4 fruit fly cellular contexts compared by ENCODE assay signal in the genomic region with DNA sequence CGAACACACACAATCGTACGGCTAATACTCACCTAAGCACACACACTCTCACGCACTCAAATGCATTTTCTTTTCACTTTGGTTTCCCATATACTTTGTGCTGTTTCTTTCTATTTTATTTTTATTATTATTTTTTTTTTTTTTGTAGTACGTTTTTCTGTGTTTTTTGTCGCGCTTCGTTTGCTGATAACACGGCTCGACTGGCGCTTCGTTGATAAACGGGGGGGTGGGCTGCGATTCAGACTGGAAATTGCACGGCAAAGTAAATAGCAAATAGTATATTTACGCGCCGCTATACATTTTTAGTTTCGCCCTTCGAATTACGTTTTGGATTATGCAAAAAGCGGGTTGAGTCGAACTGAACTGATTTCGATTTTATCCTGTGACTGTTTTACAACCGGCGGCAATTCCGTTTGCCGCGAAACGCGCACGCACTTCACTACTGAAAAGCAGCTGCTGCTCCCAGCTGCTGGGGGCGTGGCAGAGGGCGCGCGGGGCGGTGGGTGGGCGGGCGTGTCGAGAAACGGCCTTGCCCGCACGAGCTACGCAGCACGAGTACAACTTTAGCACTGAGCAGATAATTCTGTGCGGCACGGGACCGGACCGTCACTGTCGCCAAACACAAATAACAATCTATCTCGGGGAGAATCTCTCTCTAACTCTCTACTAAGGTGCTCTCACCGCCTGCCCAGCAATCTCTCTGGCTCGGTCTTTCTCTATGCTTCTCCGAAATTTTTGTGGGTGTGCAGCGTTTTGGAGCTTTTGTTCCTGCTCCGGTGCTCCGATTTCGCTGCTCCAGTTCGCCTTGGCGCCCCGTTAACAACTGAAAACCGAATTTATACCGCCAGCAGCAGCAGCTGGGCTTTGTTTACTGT.
TF ChIP-seq lines count a peak whose summit lies in the region.

Gene Pde6, minus strand, starts transcription at position 825 of the 875 bp plus-strand sequence.

TF ChIP-seq in whole organism, adult, 20 proteins besides CTCF, POLR2A, EP300 and RAD21 (continued from another document):
- TF ChIP-seq CG7101 (tag; optimal IDR thresholded peaks at IDR 0.05; lab: Kevin White, UChicago): no peak
- TF ChIP-seq Clk (GFP tag; optimal IDR thresholded peaks at IDR 0.05; lab: Kevin White, UChicago): no peak
- TF ChIP-seq CG11617 (GFP tag; optimal IDR thresholded peaks at IDR 0.05; lab: Kevin White, UChicago): peak; percentile 63
- no peak for TF ChIP-seq CG5204 (GFP tag; optimal IDR thresholded peaks at IDR 0.05; lab: Kevin White, UChicago)
TF ChIP-seq in whole organism, adult: peak in this region for 11.

TF ChIP-seq in whole organism, embryonic, 481 proteins besides CTCF, POLR2A, EP300 and RAD21 (continued from another document and continues in another):
- TF ChIP-seq maf-S (GFP tag; optimal IDR thresholded peaks at IDR 0.05; lab: Kevin White, UChicago) (no peak), CG33557 (GFP tag; optimal IDR thresholded peaks at IDR 0.05; lab: Kevin White, UChicago) (no peak), CG11560 (tag; IDR thresholded peaks at IDR 0.05; lab: Robert Waterston, UW) (no peak), GATAe (GFP tag; conservative IDR thresholded peaks at IDR 0.05; lab: Robert Waterston, UW) (0 out of 2 replicates have a peak, but pooled peaks have one; percentile 19), CG32772 (GFP tag; IDR thresholded peaks at IDR 0.05; lab: Robert Waterston, UW) (no peak), mirr (GFP tag; optimal IDR thresholded peaks at IDR 0.05; lab: Kevin White, UChicago) (peak; percentile 54), sr (GFP tag; IDR thresholded peaks at IDR 0.05; lab: Robert Waterston, UW) (peak; percentile 6; the same call in 1 of the 3 replicates), Jarid2 (GFP tag; optimal IDR thresholded peaks at IDR 0.05; lab: Kevin White, UChicago) (peak; percentile 82), bbx (GFP tag; IDR thresholded peaks at IDR 0.05; lab: Robert Waterston, UW; ENCODE audit: partially characterized antibody) (peak; percentile 27; the same call in 1 of the 2 replicates), amos (GFP tag; IDR thresholded peaks at IDR 0.05; lab: Robert Waterston, UW; ENCODE audit: partially characterized antibody) (peak; percentile 26; the same call in 1 of the 2 replicates), CG4617 (GFP tag; optimal IDR thresholded peaks at IDR 0.05; lab: Kevin White, UChicago; ENCODE audit: borderline replicate concordance) (no peak), E2f2 (GFP tag; IDR thresholded peaks at IDR 0.05; lab: Robert Waterston, UW) (no peak), tgo (GFP tag; IDR thresholded peaks at IDR 0.05; lab: Robert Waterston, UW) (no peak), toy (GFP tag; IDR thresholded peaks at IDR 0.05; lab: Robert Waterston, UW) (no peak), MBD-R2 (GFP tag; IDR thresholded peaks at IDR 0.05; lab: Robert Waterston, UW) (no peak), Drgx (GFP tag; IDR thresholded peaks at IDR 0.05; lab: Robert Waterston, UW) (peak; percentile 80), CG8281 (tag; optimal IDR thresholded peaks at IDR 0.05; lab: Kevin White, UChicago) (no peak), sug (tag; optimal IDR thresholded peaks at IDR 0.05; lab: Kevin White, UChicago) (peak; percentile 85), disco-r (GFP tag; optimal IDR thresholded peaks at IDR 0.05; lab: Kevin White, UChicago) (no peak), Oaz (GFP tag; IDR thresholded peaks at IDR 0.05; lab: Robert Waterston, UW) (no peak), CG4730 (GFP tag; IDR thresholded peaks at IDR 0.05; lab: Robert Waterston, UW) (no peak), knrl (GFP tag; IDR thresholded peaks at IDR 0.05; lab: Robert Waterston, UW; ENCODE audit: partially characterized antibody) (0 out of 3 replicates have a peak, but pooled peaks have one; percentile 13), Scr (GFP tag; IDR thresholded peaks at IDR 0.05; lab: Robert Waterston, UW; ENCODE audit: partially characterized antibody) (0 out of 2 replicates have a peak, but pooled peaks have one; percentile 20), CG7271 (tag; optimal IDR thresholded peaks at IDR 0.05; lab: Kevin White, UChicago) (no peak), CG6791 (GFP tag; IDR thresholded peaks at IDR 0.05; lab: Robert Waterston, UW; ENCODE audit: partially characterized antibody) (no peak), ara (GFP tag; IDR thresholded peaks at IDR 0.05; lab: Robert Waterston, UW) (no peak), CG18476 (GFP tag; optimal IDR thresholded peaks at IDR 0.05; lab: Kevin White, UChicago) (no peak), Med (GFP tag; lab: Kevin White, UChicago) (no peak), her (GFP tag; optimal IDR thresholded peaks at IDR 0.05; lab: Kevin White, UChicago) (no peak), CG17328 (GFP tag; IDR thresholded peaks at IDR 0.05; lab: Robert Waterston, UW) (no peak), CG3726 (GFP tag; IDR thresholded peaks at IDR 0.05; lab: Robert Waterston, UW) (no peak), wdn (GFP tag; IDR thresholded peaks at IDR 0.05; lab: Robert Waterston, UW) (0 out of 2 replicates have a peak, but pooled peaks have one; percentile 30), CG11504 (tag; optimal IDR thresholded peaks at IDR 0.05; lab: Kevin White, UChicago) (no peak), Hey (tag; optimal IDR thresholded peaks at IDR 0.05; lab: Kevin White, UChicago) (peak; percentile 1), CG7786 (GFP tag; optimal IDR thresholded peaks at IDR 0.05; lab: Kevin White, UChicago) (no peak), Sry-β (GFP tag; optimal IDR thresholded peaks at IDR 0.05; lab: Kevin White, UChicago) (no peak), Doc3 (GFP tag; IDR thresholded peaks at IDR 0.05; lab: Robert Waterston, UW; ENCODE audit: partially characterized antibody) (no peak)

TF ChIP-seq in whole organism, prepupa, 60 proteins besides CTCF, POLR2A, EP300 and RAD21 (continued from another document):
- TF ChIP-seq CG8119 (GFP tag; IDR thresholded peaks at IDR 0.05; lab: Robert Waterston, UW): peak; percentile 88
- TF ChIP-seq Eip75B (GFP tag; optimal IDR thresholded peaks at IDR 0.05; lab: Kevin White, UChicago): peak; percentile 32
- peak; percentile 4 for TF ChIP-seq CG9139 (GFP tag; optimal IDR thresholded peaks at IDR 0.05; lab: Kevin White, UChicago)
- TF ChIP-seq CG16779 (tag; optimal IDR thresholded peaks at IDR 0.05; lab: Kevin White, UChicago): peak; percentile 77
- peak; percentile 26 for TF ChIP-seq Eip78C (GFP tag; lab: Kevin White, UChicago)
- peak; percentile 63 for TF ChIP-seq achi (GFP tag; optimal IDR thresholded peaks at IDR 0.05; lab: Kevin White, UChicago)
- TF ChIP-seq CG11902 (GFP tag; optimal IDR thresholded peaks at IDR 0.05; lab: Kevin White, UChicago): no peak
- TF ChIP-seq CG11294 (GFP tag; IDR thresholded peaks at IDR 0.05; lab: Robert Waterston, UW): no peak; the same call in 1 of the 2 replicates
- peak; percentile 58 for TF ChIP-seq dsx (GFP tag; optimal IDR thresholded peaks at IDR 0.05; lab: Kevin White, UChicago; ENCODE audit: poor library complexity, severe bottlenecking)
- TF ChIP-seq fd59A (GFP tag; optimal IDR thresholded peaks at IDR 0.05; lab: Kevin White, UChicago): no peak
- TF ChIP-seq dac (GFP tag; optimal IDR thresholded peaks at IDR 0.05; lab: Kevin White, UChicago): peak; percentile 44
- no peak for TF ChIP-seq Hr38 (GFP tag; optimal IDR thresholded peaks at IDR 0.05; lab: Kevin White, UChicago)
- peak; percentile 95 for TF ChIP-seq eg (GFP tag; IDR thresholded peaks at IDR 0.05; lab: Robert Waterston, UW)
- no peak for TF ChIP-seq esn (GFP tag; optimal IDR thresholded peaks at IDR 0.05; lab: Kevin White, UChicago)
- TF ChIP-seq OdsH (GFP tag; optimal IDR thresholded peaks at IDR 0.05; lab: Kevin White, UChicago): no peak
- TF ChIP-seq CG31627 (GFP tag; optimal IDR thresholded peaks at IDR 0.05; lab: Kevin White, UChicago): no peak
- no peak for TF ChIP-seq Met (GFP tag; optimal IDR thresholded peaks at IDR 0.05; lab: Kevin White, UChicago)
- peak; percentile 52 for TF ChIP-seq svp (GFP tag; lab: Kevin White, UChicago)
- peak; percentile 74 for TF ChIP-seq net (GFP tag; optimal IDR thresholded peaks at IDR 0.05; lab: Kevin White, UChicago)
- peak; percentile 28 for TF ChIP-seq spab (GFP tag; optimal IDR thresholded peaks at IDR 0.05; lab: Kevin White, UChicago)
- no peak for TF ChIP-seq Sox15 (GFP tag; optimal IDR thresholded peaks at IDR 0.05; lab: Kevin White, UChicago)
- TF ChIP-seq Lpt (GFP tag; optimal IDR thresholded peaks at IDR 0.05; lab: Kevin White, UChicago): peak; percentile 65
- peak; percentile 32 for TF ChIP-seq CG1621 (tag; optimal IDR thresholded peaks at IDR 0.05; lab: Kevin White, UChicago)
- TF ChIP-seq CG32006 (GFP tag; optimal IDR thresholded peaks at IDR 0.05; lab: Kevin White, UChicago): peak; percentile 78
- no peak for TF ChIP-seq CG4318 (GFP tag; optimal IDR thresholded peaks at IDR 0.05; lab: Kevin White, UChicago)
- TF ChIP-seq Blimp-1 (GFP tag; optimal IDR thresholded peaks at IDR 0.05; lab: Kevin White, UChicago): no peak
- TF ChIP-seq CG34406 (GFP tag; optimal IDR thresholded peaks at IDR 0.05; lab: Kevin White, UChicago): peak; percentile 40
- TF ChIP-seq Ets96B (tag; optimal IDR thresholded peaks at IDR 0.05; lab: Kevin White, UChicago): peak; percentile 43
- TF ChIP-seq Hr4 (GFP tag; optimal IDR thresholded peaks at IDR 0.05; lab: Kevin White, UChicago): peak; percentile 43
- peak; percentile 68 for TF ChIP-seq Gug (GFP tag; IDR thresholded peaks at IDR 0.05; lab: Robert Waterston, UW)
- no peak for TF ChIP-seq cyc (GFP tag; optimal IDR thresholded peaks at IDR 0.05; lab: Kevin White, UChicago)
- peak; percentile 33 for TF ChIP-seq CG3032 (tag; optimal IDR thresholded peaks at IDR 0.05; lab: Kevin White, UChicago)
- peak; percentile 0 for TF ChIP-seq CG8632 (GFP tag; optimal IDR thresholded peaks at IDR 0.05; lab: Kevin White, UChicago)
- no peak for TF ChIP-seq lz (GFP tag; optimal IDR thresholded peaks at IDR 0.05; lab: Kevin White, UChicago)
- no peak for TF ChIP-seq acj6 (GFP tag; optimal IDR thresholded peaks at IDR 0.05; lab: Kevin White, UChicago)
- peak; percentile 12 for TF ChIP-seq CG3919 (GFP tag; optimal IDR thresholded peaks at IDR 0.05; lab: Kevin White, UChicago)
- TF ChIP-seq ss (GFP tag; optimal IDR thresholded peaks at IDR 0.05; lab: Kevin White, UChicago): peak; percentile 21 to 52

TF ChIP-seq in whole organism, pupa, 21 proteins besides CTCF, POLR2A, EP300 and RAD21 (continued from another document):
- TF ChIP-seq gl (tag; optimal IDR thresholded peaks at IDR 0.05; lab: Kevin White, UChicago) (peak; percentile 53), Snoo (tag; optimal IDR thresholded peaks at IDR 0.05; lab: Kevin White, UChicago) (peak; percentile 14), CG34367 (tag; optimal IDR thresholded peaks at IDR 0.05; lab: Kevin White, UChicago) (peak; percentile 44)
